Worm (Caenorhabditis elegans): ENCODE data around the gene gei-13.

Gene gei-13

ce11 chrIII:9620148-9620547 is 16.8 kb downstream of the gei-13 start:
- TF ChIP-seq nhr-12 (tag; optimal IDR thresholded peaks at IDR 0.05) (no peak), aha-1 (tag; optimal IDR thresholded peaks at IDR 0.05) (no peak), lsy-2 (tag; optimal IDR thresholded peaks at IDR 0.05) (peak in 1 of 2 experiments; percentile 56), dpl-1 (GFP tag; optimal IDR thresholded peaks at IDR 0.05) (peak in 2 of 3 experiments; percentile 8 to 22), nhr-77 (tag; optimal IDR thresholded peaks at IDR 0.05) (no peak), vab-15 (tag; optimal IDR thresholded peaks at IDR 0.05) (no peak), fkh-8 (tag; optimal IDR thresholded peaks at IDR 0.05) (no peak), efl-3 (GFP tag; optimal IDR thresholded peaks at IDR 0.05) (no peak), isw-1 (GFP tag; IDR thresholded peaks at IDR 0.05) (no peak), ceh-63 (GFP tag; optimal IDR thresholded peaks at IDR 0.05) (no peak), ceh-82 (tag; optimal IDR thresholded peaks at IDR 0.05) (no peak), lin-39 (tag; optimal IDR thresholded peaks at IDR 0.05) (no peak), swsn-7 (tag; optimal IDR thresholded peaks at IDR 0.05) (peak; percentile 32), unc-98 (GFP tag; IDR thresholded peaks at IDR 0.05) (no peak), rnt-1 (tag; optimal IDR thresholded peaks at IDR 0.05) (peak; percentile 85), ceh-8 (GFP tag; optimal IDR thresholded peaks at IDR 0.05) (no peak), nhr-47 (tag; optimal IDR thresholded peaks at IDR 0.05) (peak; percentile 30), ceh-90 (tag; optimal IDR thresholded peaks at IDR 0.05) (no peak), nhr-76 (tag; optimal IDR thresholded peaks at IDR 0.05) (no peak), elt-3 (tag; optimal IDR thresholded peaks at IDR 0.05) (no peak), egl-13 (tag; optimal IDR thresholded peaks at IDR 0.05) (no peak), mab-9 (GFP tag; IDR thresholded peaks at IDR 0.05) (peak; percentile 29; the same call in 1 of the 2 replicates), dsc-1 (tag; optimal IDR thresholded peaks at IDR 0.05) (peak; percentile 87), nhr-90 (tag; optimal IDR thresholded peaks at IDR 0.05; ENCODE audit: poor library complexity) (peak; percentile 18), unc-130 (tag; optimal IDR thresholded peaks at IDR 0.05) (peak; percentile 30), hlh-4 (tag; optimal IDR thresholded peaks at IDR 0.05) (no peak), elt-2 (tag; optimal IDR thresholded peaks at IDR 0.05) (no peak), nhr-20 (tag; optimal IDR thresholded peaks at IDR 0.05) (peak; percentile 43), snpc-4 (tag; optimal IDR thresholded peaks at IDR 0.05) (no peak), pax-3 (tag; optimal IDR thresholded peaks at IDR 0.05) (no peak), lin-14 (GFP tag; optimal IDR thresholded peaks at IDR 0.05) (peak; percentile 80), mdl-1 (tag; optimal IDR thresholded peaks at IDR 0.05) (peak in 1 of 2 experiments; percentile 46), ets-5 (GFP tag; IDR thresholded peaks at IDR 0.05) (no peak), mep-1 (tag; optimal IDR thresholded peaks at IDR 0.05) (peak; percentile 31), ztf-4 (tag; optimal IDR thresholded peaks at IDR 0.05) (peak; percentile 19), F16B12.6 (tag; optimal IDR thresholded peaks at IDR 0.05) (no peak), blmp-1 (tag; optimal IDR thresholded peaks at IDR 0.05) (peak; percentile 74), C04F5.9 (tag; optimal IDR thresholded peaks at IDR 0.05) (no peak), zag-1 (tag; optimal IDR thresholded peaks at IDR 0.05) (no peak), tbx-2 (tag; optimal IDR thresholded peaks at IDR 0.05) (peak; percentile 36), lin-13 (GFP tag; optimal IDR thresholded peaks at IDR 0.05) (peak; percentile 57), lin-35 (GFP tag; optimal IDR thresholded peaks at IDR 0.05) (peak; percentile 28 to 32), sox-4 (tag; optimal IDR thresholded peaks at IDR 0.05) (no peak), mef-2 (tag; optimal IDR thresholded peaks at IDR 0.05) (no peak), snu-23 (GFP tag; optimal IDR thresholded peaks at IDR 0.05) (peak; percentile 69), nhr-71 (tag; optimal IDR thresholded peaks at IDR 0.05) (peak; percentile 83), nhr-19 (GFP tag; conservative IDR thresholded peaks at IDR 0.05) (peak; percentile 68), nhr-85 (tag) (peak; percentile 81), efl-1 (optimal IDR thresholded peaks at IDR 0.05) (peak; percentile 27 to 37), efl-1 (GFP tag; optimal IDR thresholded peaks at IDR 0.05 in 1 of 2) (peak; percentile 22 to 91), ces-1 (GFP tag; optimal IDR thresholded peaks at IDR 0.05) (no peak), unc-86 (tag; optimal IDR thresholded peaks at IDR 0.05) (no peak), xbp-1 (tag; optimal IDR thresholded peaks at IDR 0.05) (peak; percentile 20), nhr-28 (tag; optimal IDR thresholded peaks at IDR 0.05) (no peak)
